Worm (Caenorhabditis elegans) whole organism, mixed stage, embryonic: ENCODE results near the gene Y54G2A.41.

Experiments
- M03D4.4 ChIP-seq: sonication (generic microtip); optimal IDR thresholded peaks from 2 replicates; lab custom pipeline; 2017; ENCODE audit warnings: mild to moderate bottlenecking, missing genetic modification characterization, missing compliant biosample characterization
- bed-3 ChIP-seq: fragments of 200-800 bp; sonication (Bioruptor generic); optimal IDR thresholded peaks from 3 replicates; lab custom pipeline; 2018; ENCODE audit warnings: mild to moderate bottlenecking, missing genetic modification characterization, moderate library complexity, missing compliant biosample characterization
- blmp-1 ChIP-seq: fragments of 150-350 bp; optimal IDR thresholded peaks from 2 replicates; lab custom pipeline; 2014; ENCODE audit warnings: missing biosample characterization, missing genetic modification characterization
- ceh-39 ChIP-seq: fragments of 150-350 bp; optimal IDR thresholded peaks from 2 replicates; lab custom pipeline; 2014; ENCODE audit warnings: missing biosample characterization, missing genetic modification characterization
- ceh-43 ChIP-seq: fragments of 200-800 bp; sonication (Bioruptor generic); optimal IDR thresholded peaks from 2 replicates; lab custom pipeline; 2018; ENCODE audit warnings: mild to moderate bottlenecking, missing genetic modification characterization, moderate library complexity, missing compliant biosample characterization
- ceh-83 ChIP-seq: fragments of 200-800 bp; sonication (Bioruptor generic); optimal IDR thresholded peaks from 2 replicates; lab custom pipeline; 2018; ENCODE audit warnings: mild to moderate bottlenecking, missing genetic modification characterization, missing compliant biosample characterization
- ces-1 ChIP-seq: fragments of 150-350 bp; optimal IDR thresholded peaks from 2 replicates; lab custom pipeline; 2014; ENCODE audit warnings: missing biosample characterization, missing genetic modification reagents, missing genetic modification characterization
- cnd-1 ChIP-seq: fragments of 200-800 bp; sonication (Bioruptor generic); optimal IDR thresholded peaks from 2 replicates; lab custom pipeline; 2018; ENCODE audit warnings: mild to moderate bottlenecking, missing genetic modification characterization, missing compliant biosample characterization
- drap-1 ChIP-seq: fragments of 200-800 bp; sonication (Bioruptor generic); optimal IDR thresholded peaks from 3 replicates; lab custom pipeline; 2018; ENCODE audit warnings: mild to moderate bottlenecking, missing genetic modification characterization, missing compliant biosample characterization
- elt-1 ChIP-seq: sonication (generic microtip); optimal IDR thresholded peaks from 2 replicates; lab custom pipeline; 2017; ENCODE audit warnings: missing genetic modification characterization, mild to moderate bottlenecking, missing compliant biosample characterization, antibody characterized with exemption, moderate library complexity, borderline replicate concordance; ENCODE audit not compliant: insufficient read depth
- elt-3 ChIP-seq: fragments of 150-350 bp; optimal IDR thresholded peaks from 2 replicates; lab custom pipeline; 2014; ENCODE audit warnings: missing biosample characterization, missing genetic modification characterization
- flh-1 ChIP-seq: fragments of 200-800 bp; sonication (Bioruptor generic); optimal IDR thresholded peaks from 2 replicates; lab custom pipeline; 2018; ENCODE audit warnings: mild to moderate bottlenecking, missing genetic modification characterization, moderate library complexity, missing compliant biosample characterization
- ham-2 ChIP-seq: fragments of 200-800 bp; sonication (Bioruptor generic); optimal IDR thresholded peaks from 2 replicates; lab custom pipeline; 2018; ENCODE audit warnings: mild to moderate bottlenecking, missing genetic modification characterization, missing compliant biosample characterization
- hlh-1 ChIP-seq: fragments of 150-350 bp; optimal IDR thresholded peaks from 2 replicates; lab custom pipeline; 2014; ENCODE audit warnings: missing biosample characterization, missing genetic modification reagents, missing genetic modification characterization
- lin-13 ChIP-seq: fragments of 150-350 bp; optimal IDR thresholded peaks from 2 replicates; lab custom pipeline; 2014; ENCODE audit warnings: missing biosample characterization, missing genetic modification characterization
- lin-32 ChIP-seq: fragments of 200-800 bp; sonication (Bioruptor generic); optimal IDR thresholded peaks from 2 replicates; lab custom pipeline; 2018; ENCODE audit warnings: mild to moderate bottlenecking, missing genetic modification characterization, missing compliant biosample characterization
- lsy-2 ChIP-seq: fragments of 150-350 bp; optimal IDR thresholded peaks from 2 replicates; lab custom pipeline; 2014; ENCODE audit warnings: missing biosample characterization, missing genetic modification characterization
- mab-5 ChIP-seq: fragments of 150-350 bp; optimal IDR thresholded peaks from 2 replicates; lab custom pipeline; 2014; ENCODE audit warnings: missing biosample characterization, missing genetic modification characterization
- mep-1 ChIP-seq: fragments of 150-350 bp; optimal IDR thresholded peaks from 2 replicates; lab custom pipeline; 2017; ENCODE audit warnings: missing biosample characterization, missing genetic modification reagents, missing genetic modification characterization, inconsistent platforms
- mls-2 ChIP-seq: sonication (generic microtip); optimal IDR thresholded peaks from 2 replicates; lab custom pipeline; 2016; ENCODE audit warnings: mild to moderate bottlenecking, missing genetic modification characterization, moderate library complexity, missing compliant biosample characterization
- nhr-12 ChIP-seq: fragments of 150-350 bp; optimal IDR thresholded peaks from 2 replicates; lab custom pipeline; 2014; ENCODE audit warnings: missing biosample characterization, missing genetic modification characterization
- nhr-237 ChIP-seq: fragments of 150-350 bp; optimal IDR thresholded peaks from 2 replicates; lab custom pipeline; 2014; ENCODE audit warnings: missing biosample characterization, missing genetic modification characterization
- nhr-28 ChIP-seq: fragments of 150-350 bp; optimal IDR thresholded peaks from 2 replicates; lab custom pipeline; 2014; ENCODE audit warnings: missing biosample characterization, missing genetic modification characterization
- nhr-76 ChIP-seq: sonication (generic microtip); optimal IDR thresholded peaks from 2 replicates; lab custom pipeline; 2017; ENCODE audit warnings: missing biosample characterization, missing genetic modification characterization
- pha-4 ChIP-seq: fragments of 150-350 bp; optimal IDR thresholded peaks from 2 replicates; lab custom pipeline; 2018; ENCODE audit warnings: missing biosample characterization, missing genetic modification reagents, missing genetic modification characterization
- sem-2 ChIP-seq: fragments of 200-800 bp; sonication (Bioruptor generic); optimal IDR thresholded peaks from 2 replicates; lab custom pipeline; 2018; ENCODE audit warnings: mild to moderate bottlenecking, missing genetic modification characterization, missing compliant biosample characterization
- snpc-4 ChIP-seq: fragments of 150-350 bp; optimal IDR thresholded peaks from 2 replicates; lab custom pipeline; 2014; ENCODE audit warnings: missing biosample characterization, missing genetic modification characterization
- sptf-1 ChIP-seq: sonication (generic microtip); optimal IDR thresholded peaks from 2 replicates; lab custom pipeline; 2017; ENCODE audit warnings: mild to moderate bottlenecking, missing genetic modification characterization, moderate library complexity, missing compliant biosample characterization
- tbx-8 ChIP-seq: fragments of 200-800 bp; sonication (Bioruptor generic); optimal IDR thresholded peaks from 2 replicates; lab custom pipeline; 2018; ENCODE audit warnings: mild to moderate bottlenecking, missing genetic modification characterization, moderate library complexity, missing compliant biosample characterization
- unc-120 ChIP-seq: sonication (generic microtip); optimal IDR thresholded peaks from 2 replicates; lab custom pipeline; 2017; ENCODE audit warnings: missing genetic modification characterization, missing compliant biosample characterization; ENCODE audit not compliant: poor library complexity, severe bottlenecking
- unc-39 ChIP-seq: fragments of 150-350 bp; optimal IDR thresholded peaks from 2 replicates; lab custom pipeline; 2014; ENCODE audit warnings: missing biosample characterization, missing genetic modification characterization
- unc-62 ChIP-seq: fragments of 150-350 bp; optimal IDR thresholded peaks from 2 replicates; lab custom pipeline; 2014; ENCODE audit warnings: missing biosample characterization, missing genetic modification reagents, missing genetic modification characterization
- zip-8 ChIP-seq: fragments of 150-350 bp; optimal IDR thresholded peaks from 2 replicates; lab custom pipeline; 2014; ENCODE audit warnings: missing biosample characterization, missing genetic modification characterization
- ztf-11 ChIP-seq: fragments of 150-350 bp; optimal IDR thresholded peaks from 2 replicates; lab custom pipeline; 2014; ENCODE audit warnings: missing biosample characterization, missing genetic modification characterization

The Y54G2A.41 gene

DNA sequence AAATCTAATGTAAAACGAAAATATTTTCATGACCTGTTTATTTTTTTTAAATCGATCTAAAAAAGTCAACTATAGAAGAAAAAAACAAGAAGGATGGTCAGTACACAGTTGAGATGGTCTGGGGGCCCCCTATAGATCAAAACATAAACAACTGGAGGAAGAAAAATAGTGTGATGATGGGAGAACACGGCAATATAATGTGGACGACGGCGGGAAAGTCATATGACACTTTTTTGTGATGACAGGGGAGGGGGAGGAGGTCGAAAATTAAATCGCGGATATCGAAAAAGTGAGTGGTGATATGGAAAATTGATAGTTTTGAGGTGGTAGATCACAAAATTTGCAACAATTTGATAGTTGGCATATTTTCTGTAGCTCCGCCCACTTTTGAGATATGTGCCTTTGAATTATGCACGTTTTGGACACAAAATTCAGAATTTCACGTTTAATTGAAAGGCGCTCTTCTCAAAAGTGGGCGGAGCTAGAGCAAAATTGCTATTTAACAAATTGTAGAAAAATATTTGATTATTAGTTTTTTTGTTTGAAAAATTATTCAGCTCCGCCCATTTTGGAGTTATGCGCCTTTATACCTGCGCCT, 21.8 kb downstream of the Y54G2A.41 start:
- TF ChIP-seq unc-39 (tag; lab: Kevin White, UChicago): no peak
- TF ChIP-seq mep-1 (tag; lab: Kevin White, UChicago): no peak
- TF ChIP-seq elt-1 (tag; lab: Kevin White, UChicago): no peak
- TF ChIP-seq lin-13: no peak
- no peak for TF ChIP-seq ceh-43 (GFP tag; lab: Kevin White, UChicago)
- TF ChIP-seq nhr-12 (tag; lab: Kevin White, UChicago): no peak
- TF ChIP-seq ces-1 (GFP tag; lab: Kevin White, UChicago): no peak
- TF ChIP-seq pha-4 (tag; lab: Kevin White, UChicago): no peak
- TF ChIP-seq unc-120 (tag; lab: Kevin White, UChicago): no peak
- no peak for TF ChIP-seq ceh-83 (GFP tag; lab: Kevin White, UChicago)
- TF ChIP-seq mls-2 (tag; lab: Kevin White, UChicago): no peak
- TF ChIP-seq zip-8: no peak
- TF ChIP-seq unc-62: no peak
- TF ChIP-seq tbx-8 (GFP tag; lab: Kevin White, UChicago): no peak
- TF ChIP-seq, all 35 proteins: peak for 0

DNA sequence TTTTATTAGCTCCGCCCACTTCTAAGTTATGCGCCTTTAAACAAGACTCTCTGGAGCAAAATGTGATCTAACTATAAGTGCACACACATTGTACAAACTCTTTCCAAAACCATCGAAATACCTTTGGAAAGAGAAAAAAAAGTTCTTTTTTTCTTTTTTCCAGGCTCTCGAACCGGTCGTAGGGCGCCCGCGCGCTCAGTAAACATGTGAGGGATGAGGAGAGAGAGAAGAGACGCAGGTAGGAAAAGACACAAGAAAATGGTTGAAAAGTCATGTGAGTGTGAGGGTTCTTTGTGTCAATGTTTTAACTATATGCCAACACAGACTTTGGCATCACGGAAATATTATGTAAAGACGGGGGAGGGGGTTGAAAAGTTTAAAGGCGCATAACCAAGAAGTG, 22.8 kb downstream of the Y54G2A.41 start:
- TF ChIP-seq flh-1 (GFP tag; lab: Kevin White, UChicago) (no peak), nhr-237 (tag; lab: Kevin White, UChicago) (peak; percentile 69), pha-4 (tag; lab: Kevin White, UChicago) (peak; percentile 24)
- TF ChIP-seq, all 35 proteins: peak for 2

DNA sequence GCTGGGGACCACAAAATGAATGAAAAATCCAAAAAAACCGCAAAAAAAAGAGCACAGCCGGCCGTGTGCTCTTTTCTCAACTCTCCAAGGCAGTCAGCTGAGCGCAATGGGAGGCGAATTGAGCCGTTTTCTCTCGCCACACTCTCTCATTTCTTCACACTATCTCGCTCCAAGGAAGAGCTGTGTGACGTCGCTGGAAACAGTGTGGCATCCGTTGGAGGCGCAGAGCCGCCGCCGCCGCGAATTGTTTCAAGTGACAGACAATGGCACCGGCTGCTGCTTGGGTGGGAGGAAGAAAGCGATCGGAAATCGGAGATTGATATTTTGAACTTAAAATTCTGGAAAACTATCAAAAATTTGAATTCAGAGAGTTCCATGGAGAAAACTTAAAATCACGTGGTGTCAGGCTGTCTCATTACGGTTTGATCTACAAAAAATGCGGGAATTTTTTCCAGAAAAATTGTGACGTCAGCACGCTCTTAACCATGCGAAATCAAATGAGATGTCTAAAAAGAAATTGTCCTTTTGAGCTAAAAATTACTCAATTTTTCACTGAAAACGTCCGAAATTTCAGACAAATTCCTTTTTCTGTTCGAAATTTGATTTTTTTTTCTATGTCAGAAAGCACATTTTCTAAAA, 24.4 kb downstream of the Y54G2A.41 start:
- TF ChIP-seq mab-5 (tag; lab: Kevin White, UChicago) (no peak), nhr-12 (tag; lab: Kevin White, UChicago) (no peak), mls-2 (tag; lab: Kevin White, UChicago) (no peak), lsy-2 (tag; lab: Kevin White, UChicago) (no peak), hlh-1 (tag; lab: Kevin White, UChicago) (peak; percentile 42), ces-1 (GFP tag; lab: Kevin White, UChicago) (no peak), bed-3 (GFP tag; lab: Kevin White, UChicago) (no peak), elt-3 (tag; lab: Kevin White, UChicago) (no peak), lin-32 (GFP tag; lab: Kevin White, UChicago) (no peak), nhr-76 (no peak), unc-39 (tag; lab: Kevin White, UChicago) (no peak), unc-62 (no peak), nhr-28 (tag; lab: Kevin White, UChicago) (no peak), mep-1 (tag; lab: Kevin White, UChicago) (no peak), zip-8 (no peak), blmp-1 (tag; lab: Kevin White, UChicago) (no peak), sptf-1 (tag; lab: Kevin White, UChicago) (peak; percentile 11), ztf-11 (tag; lab: Kevin White, UChicago) (no peak), unc-120 (tag; lab: Kevin White, UChicago) (peak; percentile 51), drap-1 (no peak), elt-1 (tag; lab: Kevin White, UChicago) (no peak), ham-2 (GFP tag; lab: Kevin White, UChicago) (no peak), pha-4 (tag; lab: Kevin White, UChicago) (no peak), sem-2 (no peak)
- TF ChIP-seq, all 35 proteins: peak for 3

ce11 chrIV:2776733-2777132, 25.1 kb downstream of the Y54G2A.41 start:
- no peak for TF ChIP-seq snpc-4 (tag; lab: Kevin White, UChicago)
- no peak for TF ChIP-seq lin-32 (GFP tag; lab: Kevin White, UChicago)
- TF ChIP-seq ceh-39: no peak
- no peak for TF ChIP-seq drap-1
- TF ChIP-seq hlh-1 (tag; lab: Kevin White, UChicago): no peak
- no peak for TF ChIP-seq unc-39 (tag; lab: Kevin White, UChicago)
- TF ChIP-seq M03D4.4: no peak
- no peak for TF ChIP-seq nhr-237 (tag; lab: Kevin White, UChicago)
- no peak for TF ChIP-seq lin-13
- no peak for TF ChIP-seq pha-4 (tag; lab: Kevin White, UChicago)
- TF ChIP-seq ceh-83 (GFP tag; lab: Kevin White, UChicago): no peak
- no peak for TF ChIP-seq lsy-2 (tag; lab: Kevin White, UChicago)
- TF ChIP-seq sem-2: no peak
- no peak for TF ChIP-seq zip-8
- no peak for TF ChIP-seq elt-1 (tag; lab: Kevin White, UChicago)
- TF ChIP-seq cnd-1 (tag; lab: Kevin White, UChicago): no peak
- TF ChIP-seq, all 35 proteins: peak for 0
